Fruit fly (Drosophila melanogaster) whole organism, embryonic: ENCODE data around the gene CG6055.

Experiments used
- CkIIα-i1 ChIP-seq: fragments of 200-800 bp; sonication (Bioruptor generic); IDR thresholded peaks from 2 replicates; pipeline ENCODE4 v1.3.6; 2022; ENCODE audit warnings: missing biosample characterization, missing genetic modification characterization
- Doc2 ChIP-seq: fragments of 200-800 bp; sonication (Bioruptor generic); IDR thresholded peaks from 2 replicates; pipeline ENCODE4 v1.3.6; 2022; ENCODE audit warnings: missing biosample characterization, missing genetic modification characterization
- Ets97D ChIP-seq: fragments of 200-800 bp; sonication (Bioruptor generic); optimal IDR thresholded peaks from 3 replicates; lab custom pipeline; 2016; ENCODE audit warnings: missing biosample characterization, missing genetic modification characterization
- H2.0 ChIP-seq: fragments of 200-800 bp; sonication (Bioruptor generic); IDR thresholded peaks from 2 replicates; pipeline ENCODE4 v1.3.6; 2022; ENCODE audit warnings: missing biosample characterization, missing genetic modification characterization
- Hr78 ChIP-seq, 2 experiments: fragments of 200-800 bp in 1 of 2; fragments of >200 bp in 1 of 2; sonication (Bioruptor generic) in 1 of 2; optimal IDR thresholded peaks; 2 replicates each; lab custom pipeline; 2017 to 2019; ENCODE audit warnings: missing biosample characterization in 2 of 2, missing genetic modification characterization in 2 of 2, mild to moderate bottlenecking in 1 of 2, moderate library complexity in 1 of 2
- Pdp1 ChIP-seq, 2 experiments: fragments of 200-800 bp; sonication (Bioruptor generic); optimal IDR thresholded peaks; 3 replicates each; lab custom pipeline; 2016; ENCODE audit warnings: missing biosample characterization in 2 of 2, missing genetic modification characterization in 2 of 2, mild to moderate bottlenecking in 1 of 2, moderate library complexity in 1 of 2
- wek ChIP-seq: fragments of 200-800 bp; sonication (Bioruptor generic); optimal IDR thresholded peaks from 3 replicates; lab custom pipeline; 2018; ENCODE audit warnings: missing biosample characterization, mild to moderate bottlenecking, missing genetic modification characterization, moderate library complexity

- TF ChIP-seq Hr78 (GFP tag; optimal IDR thresholded peaks at IDR 0.05; lab: Kevin White, UChicago) = no peak
- no peak for TF ChIP-seq wek (GFP tag; lab: Kevin White, UChicago)
- TF ChIP-seq Ets97D = no peak
- TF ChIP-seq Doc2 = no peak
- no peak for TF ChIP-seq Pdp1 (GFP tag; optimal IDR thresholded peaks at IDR 0.05; lab: Kevin White, UChicago)
- no peak for TF ChIP-seq H2.0 (GFP tag; lab: Robert Waterston, UW)
- no peak for TF ChIP-seq CkIIα-i1
Measured at dm6 chr2L:7425690-7426056, 40.7 kb upstream of the CG6055 start.
